Worm (Caenorhabditis elegans) whole organism, L4 larva: Measurements from ENCODE around the gene egl-8.

Source experiments
- R02D3.7 ChIP-seq: fragments of 150-350 bp; sonication (generic microtip); optimal IDR thresholded peaks from 3 replicates; lab custom pipeline; 2014; ENCODE audit warnings: missing biosample characterization, missing genetic modification characterization
- ceh-44 ChIP-seq: fragments of 200-800 bp; sonication (Bioruptor generic); IDR thresholded peaks from 2 replicates; pipeline ENCODE4 v1.3.6; 2022; ENCODE audit warnings: missing genetic modification reagents, missing genetic modification characterization, missing compliant biosample characterization
- lin-13 ChIP-seq: fragments of 150-350 bp; optimal IDR thresholded peaks from 2 replicates; lab custom pipeline; 2014; ENCODE audit warnings: missing biosample characterization, missing genetic modification reagents, missing genetic modification characterization
- mxl-3 ChIP-seq: fragments of 200-800 bp; sonication (Bioruptor generic); optimal IDR thresholded peaks from 2 replicates; lab custom pipeline; 2018; ENCODE audit warnings: mild to moderate bottlenecking, missing genetic modification characterization, missing compliant biosample characterization

ce11 chrV:83732-84131 is 63.1 kb downstream of the egl-8 start, which contains the start of gene daam-1:
- TF ChIP-seq mxl-3 (GFP tag; lab: Kevin White, UChicago) (no peak), lin-13 (GFP tag; lab: Kevin White, UChicago) (no peak), ceh-44 (no peak), R02D3.7 (tag; lab: Kevin White, UChicago) (no peak)
